Fruit fly (Drosophila melanogaster) S2 (cell line): ENCODE measurements around the gene CG43376.

Experiments used
- CG8478 ChIP-seq: fragments of >200 bp; optimal IDR thresholded peaks from 2 replicates; lab custom pipeline; 2018
- CTCF ChIP-seq, 2 experiments: fragments of >200 bp; optimal IDR thresholded peaks; 2 replicates each; lab custom pipeline; 2018

The CG43376 gene

dm6 chr2L:13801166-13801565, 27.4 kb downstream of the CG43376 start:
- TF ChIP-seq CTCF (optimal IDR thresholded peaks at IDR 0.05; lab: Kevin White, UChicago) (no peak), CG8478 (lab: Kevin White, UChicago) (no peak)

dm6 chr2L:13802075-13802639, 28.4 kb downstream of the CG43376 start:
- TF ChIP-seq CTCF (optimal IDR thresholded peaks at IDR 0.05; lab: Kevin White, UChicago), result no peak
- TF ChIP-seq CG8478 (lab: Kevin White, UChicago), result no peak

- TF ChIP-seq CTCF (optimal IDR thresholded peaks at IDR 0.05; lab: Kevin White, UChicago), result no peak
- no peak for TF ChIP-seq CG8478 (lab: Kevin White, UChicago)
Measured at dm6 chr2L:13803032-13803661, 29.4 kb downstream of the CG43376 start, which contains the start of gene CAH1. Gene CAH1, plus strand, starts transcription at chr2L:13803626.

dm6 chr2L:13803805-13804560, 30.2 kb downstream of the CG43376 start:
- TF ChIP-seq CTCF (optimal IDR thresholded peaks at IDR 0.05; lab: Kevin White, UChicago), result no peak
- no peak for TF ChIP-seq CG8478 (lab: Kevin White, UChicago)

- TF ChIP-seq CG8478 (lab: Kevin White, UChicago) (no peak), CTCF (optimal IDR thresholded peaks at IDR 0.05; lab: Kevin White, UChicago) (no peak)
Measured at dm6 chr2L:13804561-13805067, 30.8 kb downstream of the CG43376 start.

- no peak for TF ChIP-seq CG8478 (lab: Kevin White, UChicago)
Measured at dm6 chr2L:13805170-13805569, 31.4 kb downstream of the CG43376 start.

dm6 chr2L:13807097-13807496, 33.3 kb downstream of the CG43376 start:
- no peak for TF ChIP-seq CG8478 (lab: Kevin White, UChicago)
- no peak for TF ChIP-seq CTCF (optimal IDR thresholded peaks at IDR 0.05; lab: Kevin White, UChicago)

- TF ChIP-seq CG8478 (lab: Kevin White, UChicago) (no peak), CTCF (optimal IDR thresholded peaks at IDR 0.05; lab: Kevin White, UChicago) (no peak)
Measured at dm6 chr2L:13807959-13808358, 34.2 kb downstream of the CG43376 start.

- peak in 1 of 2 experiments; percentile 12 for TF ChIP-seq CTCF (optimal IDR thresholded peaks at IDR 0.05; lab: Kevin White, UChicago)
- no peak for TF ChIP-seq CG8478 (lab: Kevin White, UChicago)
Measured at dm6 chr2L:13811323-13811722, 37.5 kb downstream of the CG43376 start, which contains the start of the genes Adat1 and CG16865. Gene Adat1, minus strand, starts transcription at chr2L:13811474. Gene CG16865, plus strand, starts transcription at chr2L:13811522.

dm6 chr2L:13813156-13813555, 39.4 kb downstream of the CG43376 start, which contains the start of gene CG16888:
Gene CG16888, minus strand, starts transcription at chr2L:13813256.
- TF ChIP-seq CG8478 (lab: Kevin White, UChicago), result no peak
- no peak for TF ChIP-seq CTCF (optimal IDR thresholded peaks at IDR 0.05; lab: Kevin White, UChicago)

dm6 chr2L:13813604-13814178, 39.9 kb downstream of the CG43376 start, which contains the start of gene Sos:
Gene Sos, plus strand, starts transcription at chr2L:13813816.
- TF ChIP-seq CTCF (optimal IDR thresholded peaks at IDR 0.05; lab: Kevin White, UChicago), result no peak

- no peak for TF ChIP-seq CG8478 (lab: Kevin White, UChicago)
- TF ChIP-seq CTCF (optimal IDR thresholded peaks at IDR 0.05; lab: Kevin White, UChicago), result no peak
Measured at dm6 chr2L:13820176-13820575, 46.4 kb downstream of the CG43376 start.

dm6 chr2L:13820948-13821347, 47.2 kb downstream of the CG43376 start, which contains the start of gene b:
Gene b, plus strand, starts transcription at chr2L:13821248.
- no peak for TF ChIP-seq CG8478 (lab: Kevin White, UChicago)
- TF ChIP-seq CTCF (optimal IDR thresholded peaks at IDR 0.05; lab: Kevin White, UChicago), result no peak
